Worm (Caenorhabditis elegans) whole organism, L2 larva: Measurements from ENCODE around the gene Y53C12B.1.
"Not testable (repeated sequence)": the region's sequence is repeated elsewhere in the genome, so short reads cannot be mapped to it uniquely, and the experiment has no call there.

Experiments
- C34F6.9 ChIP-seq: fragments of 150-350 bp; optimal IDR thresholded peaks from 2 replicates; lab custom pipeline; 2014; ENCODE audit warnings: missing biosample characterization, missing genetic modification characterization
- F13H6.1 ChIP-seq: sonication (generic microtip); optimal IDR thresholded peaks from 2 replicates; lab custom pipeline; 2016; ENCODE audit warnings: missing genetic modification characterization, missing compliant biosample characterization
- R02D3.7 ChIP-seq: fragments of 150-350 bp; optimal IDR thresholded peaks from 2 replicates; lab custom pipeline; 2014; ENCODE audit warnings: missing biosample characterization, missing genetic modification characterization
- Y55F3AM.14 ChIP-seq: fragments of 200-800 bp; sonication (Bioruptor generic); optimal IDR thresholded peaks from 2 replicates; lab custom pipeline; 2018; ENCODE audit warnings: mild to moderate bottlenecking, missing genetic modification characterization, missing compliant biosample characterization
- ZK546.5 ChIP-seq: sonication (generic microtip); optimal IDR thresholded peaks from 2 replicates; lab custom pipeline; 2017; ENCODE audit warnings: missing biosample characterization, missing genetic modification characterization
- alr-1 ChIP-seq: fragments of 150-350 bp; optimal IDR thresholded peaks from 2 replicates; lab custom pipeline; 2014; ENCODE audit warnings: missing biosample characterization, missing genetic modification characterization
- ama-1 ChIP-seq: fragments of 150-350 bp; optimal IDR thresholded peaks from 2 replicates; lab custom pipeline; 2018; ENCODE audit warnings: inconsistent platforms
- blmp-1 ChIP-seq: sonication (generic microtip); optimal IDR thresholded peaks from 2 replicates; lab custom pipeline; 2017; ENCODE audit warnings: missing genetic modification characterization, mild to moderate bottlenecking, missing compliant biosample characterization, antibody characterized with exemption, moderate library complexity; ENCODE audit not compliant: insufficient read depth
- ceh-82 ChIP-seq: fragments of 150-350 bp; optimal IDR thresholded peaks from 2 replicates; lab custom pipeline; 2014; ENCODE audit warnings: missing biosample characterization, missing genetic modification characterization
- crh-2 ChIP-seq: sonication (generic microtip); optimal IDR thresholded peaks from 2 replicates; lab custom pipeline; 2017; ENCODE audit warnings: missing biosample characterization, missing genetic modification characterization
- dmd-4 ChIP-seq: sonication (generic microtip); optimal IDR thresholded peaks from 2 replicates; lab custom pipeline; 2017; ENCODE audit warnings: missing biosample characterization, missing genetic modification characterization
- egl-27 ChIP-seq: sonication (generic microtip); optimal IDR thresholded peaks from 3 replicates; lab custom pipeline; 2017; ENCODE audit warnings: missing biosample characterization, missing genetic modification reagents, missing genetic modification characterization
- elt-1 ChIP-seq: fragments of 150-350 bp; optimal IDR thresholded peaks from 2 replicates; lab custom pipeline; 2014; ENCODE audit warnings: missing biosample characterization, missing genetic modification characterization
- elt-3 ChIP-seq: sonication (generic microtip); optimal IDR thresholded peaks from 2 replicates; lab custom pipeline; 2017; ENCODE audit warnings: missing biosample characterization, missing genetic modification characterization
- fos-1 ChIP-seq: fragments of 150-350 bp; optimal IDR thresholded peaks from 2 replicates; lab custom pipeline; 2014; ENCODE audit warnings: missing biosample characterization, missing genetic modification characterization
- gmeb-1 ChIP-seq: fragments of 150-350 bp; optimal IDR thresholded peaks from 2 replicates; lab custom pipeline; 2014; ENCODE audit warnings: missing biosample characterization, missing genetic modification characterization
- lin-11 ChIP-seq: fragments of 150-350 bp; sonication (generic microtip); optimal IDR thresholded peaks from 2 replicates; lab custom pipeline; 2014; ENCODE audit warnings: missing biosample characterization, missing genetic modification characterization, inconsistent platforms, mixed read lengths
- lin-13 ChIP-seq: fragments of 150-350 bp; optimal IDR thresholded peaks from 2 replicates; lab custom pipeline; 2014; ENCODE audit warnings: missing biosample characterization, missing genetic modification reagents, missing genetic modification characterization
- lin-39 ChIP-seq: fragments of 150-350 bp; optimal IDR thresholded peaks from 2 replicates; lab custom pipeline; 2014; ENCODE audit warnings: missing biosample characterization, missing genetic modification reagents, missing genetic modification characterization
- lsy-2 ChIP-seq, 2 experiments: fragments of 150-350 bp in 1 of 2; sonication (generic microtip) in 1 of 2; optimal IDR thresholded peaks; 2 replicates each; lab custom pipeline; 2014 to 2017; ENCODE audit warnings: missing biosample characterization in 2 of 2, missing genetic modification characterization in 2 of 2
- mab-5 ChIP-seq: fragments of 150-350 bp; optimal IDR thresholded peaks from 2 replicates; lab custom pipeline; 2014; ENCODE audit warnings: missing biosample characterization, missing genetic modification characterization
- mdl-1 ChIP-seq, 2 experiments: fragments of 150-350 bp in 1 of 2; sonication (generic microtip) in 1 of 2; optimal IDR thresholded peaks; 2 replicates each; lab custom pipeline; 2017; ENCODE audit warnings: missing biosample characterization in 2 of 2, missing genetic modification characterization in 2 of 2
- nhr-10 ChIP-seq: sonication (generic microtip); optimal IDR thresholded peaks from 2 replicates; lab custom pipeline; 2017; ENCODE audit warnings: missing biosample characterization, missing genetic modification characterization
- nhr-11 ChIP-seq: fragments of 150-350 bp; optimal IDR thresholded peaks from 2 replicates; lab custom pipeline; 2014; ENCODE audit warnings: missing biosample characterization, missing genetic modification characterization
- nhr-129 ChIP-seq: fragments of 150-350 bp; optimal IDR thresholded peaks from 2 replicates; lab custom pipeline; 2014; ENCODE audit warnings: missing biosample characterization, missing genetic modification characterization
- nhr-21 ChIP-seq: fragments of 150-350 bp; optimal IDR thresholded peaks from 2 replicates; lab custom pipeline; 2014; ENCODE audit warnings: missing biosample characterization, missing genetic modification characterization
- nhr-23 ChIP-seq: fragments of 150-350 bp; optimal IDR thresholded peaks from 2 replicates; lab custom pipeline; 2014; ENCODE audit warnings: missing biosample characterization, missing genetic modification reagents, missing genetic modification characterization
- nhr-237 ChIP-seq: fragments of 150-350 bp; optimal IDR thresholded peaks from 2 replicates; lab custom pipeline; 2014; ENCODE audit warnings: missing biosample characterization, missing genetic modification characterization
- nhr-25 ChIP-seq: fragments of 150-350 bp; sonication (generic microtip); optimal IDR thresholded peaks from 3 replicates; lab custom pipeline; 2014; ENCODE audit warnings: missing biosample characterization, missing genetic modification characterization
- nhr-6 ChIP-seq: fragments of 150-350 bp; optimal IDR thresholded peaks from 2 replicates; lab custom pipeline; 2014; ENCODE audit warnings: missing biosample characterization, missing genetic modification characterization
- peb-1 ChIP-seq: fragments of 150-350 bp; optimal IDR thresholded peaks from 2 replicates; lab custom pipeline; 2014; ENCODE audit warnings: missing biosample characterization, missing genetic modification characterization
- sem-4 ChIP-seq: fragments of 150-350 bp; optimal IDR thresholded peaks from 2 replicates; lab custom pipeline; 2014; ENCODE audit warnings: missing biosample characterization, missing genetic modification reagents, missing genetic modification characterization
- skn-1 ChIP-seq: sonication (generic microtip); optimal IDR thresholded peaks from 2 replicates; lab custom pipeline; 2017; ENCODE audit warnings: missing biosample characterization, missing genetic modification characterization
- sma-3 ChIP-seq: sonication (generic microtip); optimal IDR thresholded peaks from 2 replicates; lab custom pipeline; 2016; ENCODE audit warnings: missing genetic modification reagents, missing genetic modification characterization, missing compliant biosample characterization
- sma-9 ChIP-seq, 2 experiments: fragments of 150-350 bp in 1 of 2; sonication (generic microtip) in 1 of 2; optimal IDR thresholded peaks; 2 replicates each; lab custom pipeline; 2014 to 2016; ENCODE audit warnings: missing genetic modification characterization in 2 of 2, mild to moderate bottlenecking in 1 of 2, missing biosample characterization in 1 of 2, missing compliant biosample characterization in 1 of 2, missing genetic modification reagents in 1 of 2, moderate library complexity in 1 of 2
- snpc-4 ChIP-seq: fragments of 150-350 bp; optimal IDR thresholded peaks from 2 replicates; lab custom pipeline; 2014; ENCODE audit warnings: missing biosample characterization, missing genetic modification characterization
- unc-55 ChIP-seq: fragments of 150-350 bp; sonication (generic microtip); optimal IDR thresholded peaks from 3 replicates; lab custom pipeline; 2014; ENCODE audit warnings: missing biosample characterization, missing genetic modification reagents, missing genetic modification characterization
- zag-1 ChIP-seq: fragments of 150-350 bp; optimal IDR thresholded peaks from 2 replicates; lab custom pipeline; 2014; ENCODE audit warnings: missing biosample characterization, missing genetic modification characterization
- ztf-1 ChIP-seq: fragments of 200-800 bp; sonication (Bioruptor generic); conservative IDR thresholded peaks from 2 replicates; pipeline ENCODE4 v1.3.6; 2022; ENCODE audit warnings: missing genetic modification characterization, missing compliant biosample characterization
- ztf-11 ChIP-seq: sonication (generic microtip); optimal IDR thresholded peaks from 2 replicates; lab custom pipeline; 2017; ENCODE audit warnings: missing biosample characterization, missing genetic modification characterization
- ztf-4 ChIP-seq: fragments of 150-350 bp; optimal IDR thresholded peaks from 2 replicates; lab custom pipeline; 2014; ENCODE audit warnings: missing biosample characterization, missing genetic modification characterization

The Y53C12B.1 gene

DNA sequence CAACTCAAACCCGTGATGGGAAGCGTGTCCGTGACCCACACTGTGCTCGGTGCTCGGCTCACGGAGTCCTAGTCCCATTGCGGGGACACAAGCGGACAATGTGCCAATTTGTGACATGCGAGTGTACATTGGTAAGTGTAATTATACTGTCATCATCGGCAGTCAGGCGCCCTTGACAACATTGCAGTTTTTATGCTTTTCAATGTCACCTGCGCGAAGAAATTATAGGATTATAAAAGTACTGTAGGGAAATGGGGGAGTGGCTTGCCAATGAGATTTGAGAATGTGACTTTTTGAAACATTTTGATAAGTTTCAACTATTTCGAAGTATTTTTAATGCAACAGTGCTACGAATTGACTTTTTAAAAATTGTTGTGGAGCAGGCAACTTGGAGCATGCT is 10.1 kb downstream of the Y53C12B.1 start:
- TF ChIP-seq nhr-23 (tag; lab: Kevin White, UChicago) (no peak), unc-55 (GFP tag; lab: Kevin White, UChicago) (no peak), C34F6.9 (tag; lab: Kevin White, UChicago) (no peak), mdl-1 (tag; optimal IDR thresholded peaks at IDR 0.05; lab: Kevin White, UChicago) (no peak), snpc-4 (tag; lab: Kevin White, UChicago) (no peak), crh-2 (no peak), nhr-10 (no peak)

- TF ChIP-seq unc-55 (GFP tag; lab: Kevin White, UChicago); ztf-11 (tag; lab: Kevin White, UChicago); nhr-129: not testable (repeated sequence)
Measured at ce11 chrII:9731810-9732209, 14.1 kb downstream of the Y53C12B.1 start, which contains the start of gene mab-3. Gene mab-3 (plus strand): TSS chrII:9732137.

DNA sequence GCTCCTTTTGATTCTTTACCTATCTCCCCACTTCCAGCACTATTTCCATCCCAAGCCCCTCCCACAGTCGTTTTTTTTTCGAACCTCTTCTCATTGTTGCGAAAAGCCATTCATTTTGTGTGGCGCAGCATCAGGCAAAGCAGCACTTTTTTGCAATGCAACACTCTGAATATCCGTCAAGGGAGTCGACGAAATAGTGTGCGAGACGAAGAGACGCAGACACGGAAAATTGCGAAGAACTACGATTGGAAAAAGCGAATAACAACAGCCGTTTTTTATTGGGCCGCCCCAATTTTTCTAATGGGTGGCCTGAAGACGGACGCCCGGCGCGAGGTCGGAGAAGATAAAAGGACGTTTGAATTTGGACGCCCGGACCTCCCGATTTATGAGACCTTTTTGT is 16.0 kb downstream of the Y53C12B.1 start:
- TF ChIP-seq nhr-11 (tag; lab: Kevin White, UChicago): no peak
- TF ChIP-seq skn-1 (tag; lab: Kevin White, UChicago): no peak
- TF ChIP-seq sma-3 (GFP tag; lab: Kevin White, UChicago): no peak
- TF ChIP-seq nhr-6: no peak
- TF ChIP-seq zag-1 (tag; lab: Kevin White, UChicago): no peak
- TF ChIP-seq peb-1 (tag; lab: Kevin White, UChicago): no peak
- no peak for TF ChIP-seq mab-5 (tag; lab: Kevin White, UChicago)
- no peak for TF ChIP-seq gmeb-1 (tag; lab: Kevin White, UChicago)
- no peak for TF ChIP-seq ceh-82
- TF ChIP-seq mdl-1 (tag; optimal IDR thresholded peaks at IDR 0.05; lab: Kevin White, UChicago): no peak
- TF ChIP-seq lin-13 (GFP tag; lab: Kevin White, UChicago): no peak
- no peak for TF ChIP-seq ztf-11 (tag; lab: Kevin White, UChicago)
- TF ChIP-seq dmd-4 (tag; lab: Kevin White, UChicago): no peak
- TF ChIP-seq sem-4: no peak

ce11 chrII:9729196-9729595 is 16.7 kb downstream of the Y53C12B.1 start:
- TF ChIP-seq ZK546.5 (tag; lab: Kevin White, UChicago): no peak
- no peak for TF ChIP-seq lin-39 (tag; lab: Kevin White, UChicago)
- TF ChIP-seq nhr-25: no peak
- TF ChIP-seq blmp-1 (tag; lab: Kevin White, UChicago): peak; percentile 31
- no peak for TF ChIP-seq alr-1
- no peak for TF ChIP-seq nhr-237 (tag; lab: Kevin White, UChicago)
- TF ChIP-seq ztf-1 (GFP tag; lab: Robert Waterston, UW): no peak
- TF ChIP-seq nhr-10: no peak
- peak; percentile 2 for TF ChIP-seq fos-1 (tag; lab: Kevin White, UChicago)
- TF ChIP-seq F13H6.1 (tag; lab: Kevin White, UChicago): peak; percentile 44
- TF ChIP-seq Y55F3AM.14: no peak
- no peak for TF ChIP-seq sem-4
- TF ChIP-seq lin-11: no peak
- no peak for TF ChIP-seq nhr-23 (tag; lab: Kevin White, UChicago)
- TF ChIP-seq elt-3 (tag; lab: Kevin White, UChicago): no peak
- TF ChIP-seq skn-1 (tag; lab: Kevin White, UChicago): no peak
- TF ChIP-seq lsy-2 (tag; optimal IDR thresholded peaks at IDR 0.05; lab: Kevin White, UChicago): no peak
- TF ChIP-seq nhr-129: no peak
- TF ChIP-seq ztf-4 (tag; lab: Kevin White, UChicago): no peak
- no peak for TF ChIP-seq elt-1 (tag; lab: Kevin White, UChicago)
- TF ChIP-seq nhr-21 (tag; lab: Kevin White, UChicago): peak; percentile 34
- no peak for TF ChIP-seq ama-1
- TF ChIP-seq C34F6.9 (tag; lab: Kevin White, UChicago): no peak
- TF ChIP-seq sma-3 (GFP tag; lab: Kevin White, UChicago): no peak
- TF ChIP-seq gmeb-1 (tag; lab: Kevin White, UChicago): no peak
- TF ChIP-seq R02D3.7 (tag; lab: Kevin White, UChicago): no peak
- TF ChIP-seq nhr-6: no peak
- peak; percentile 65 for TF ChIP-seq egl-27
- TF ChIP-seq crh-2: no peak
- no peak for TF ChIP-seq sma-9 (GFP tag; optimal IDR thresholded peaks at IDR 0.05; lab: Kevin White, UChicago)
- TF ChIP-seq sma-9 (tag; optimal IDR thresholded peaks at IDR 0.05; lab: Kevin White, UChicago): no peak
- TF ChIP-seq nhr-11 (tag; lab: Kevin White, UChicago): no peak
- TF ChIP-seq mdl-1 (tag; optimal IDR thresholded peaks at IDR 0.05; lab: Kevin White, UChicago): no peak
- TF ChIP-seq, all 48 proteins: peak for 5
